Worm (Caenorhabditis elegans) whole organism, L3 larva: ENCODE results near the gene znfx-1.

Experiments used
- R02D3.7 ChIP-seq: fragments of 150-350 bp; optimal IDR thresholded peaks from 2 replicates; lab custom pipeline; 2014; ENCODE audit warnings: missing biosample characterization, missing genetic modification characterization
- ZK546.5 ChIP-seq: sonication (generic microtip); optimal IDR thresholded peaks from 2 replicates; lab custom pipeline; 2017; ENCODE audit warnings: missing biosample characterization, missing genetic modification characterization
- ama-1 ChIP-seq: fragments of 150-350 bp; optimal IDR thresholded peaks from 2 replicates; lab custom pipeline; 2018
- ceh-16 ChIP-seq: sonication (generic microtip); optimal IDR thresholded peaks from 2 replicates; lab custom pipeline; 2017; ENCODE audit warnings: missing biosample characterization, missing genetic modification characterization
- ceh-28 ChIP-seq: fragments of 150-350 bp; optimal IDR thresholded peaks from 2 replicates; lab custom pipeline; 2014; ENCODE audit warnings: missing biosample characterization, missing genetic modification reagents, missing genetic modification characterization
- ceh-82 ChIP-seq: fragments of 150-350 bp; optimal IDR thresholded peaks from 2 replicates; lab custom pipeline; 2014; ENCODE audit warnings: missing biosample characterization, missing genetic modification characterization
- ceh-9 ChIP-seq: sonication (generic microtip); optimal IDR thresholded peaks from 2 replicates; lab custom pipeline; 2018; ENCODE audit warnings: missing biosample characterization, missing genetic modification characterization
- egl-27 ChIP-seq: sonication (generic microtip); optimal IDR thresholded peaks from 4 replicates; lab custom pipeline; 2017; ENCODE audit warnings: missing biosample characterization, missing genetic modification reagents, missing genetic modification characterization
- egl-5 ChIP-seq: fragments of 150-350 bp; optimal IDR thresholded peaks from 2 replicates; lab custom pipeline; 2017; ENCODE audit warnings: missing biosample characterization, missing genetic modification reagents, missing genetic modification characterization, inconsistent platforms
- elt-1 ChIP-seq: fragments of 150-350 bp; optimal IDR thresholded peaks from 2 replicates; lab custom pipeline; 2014; ENCODE audit warnings: missing biosample characterization, missing genetic modification characterization
- elt-2 ChIP-seq: sonication (generic microtip); optimal IDR thresholded peaks from 2 replicates; lab custom pipeline; 2016; ENCODE audit warnings: missing genetic modification reagents, mild to moderate bottlenecking, missing genetic modification characterization, missing compliant biosample characterization
- fkh-10 ChIP-seq: sonication (generic microtip); optimal IDR thresholded peaks from 2 replicates; lab custom pipeline; 2017; ENCODE audit warnings: missing biosample characterization, missing genetic modification reagents, missing genetic modification characterization
- fos-1 ChIP-seq: fragments of 150-350 bp; optimal IDR thresholded peaks from 2 replicates; lab custom pipeline; 2014; ENCODE audit warnings: missing biosample characterization, missing genetic modification characterization
- jun-1 ChIP-seq: fragments of 150-350 bp; optimal IDR thresholded peaks from 2 replicates; lab custom pipeline; 2014; ENCODE audit warnings: missing biosample characterization, missing genetic modification reagents, missing genetic modification characterization
- lin-15B ChIP-seq: fragments of 150-350 bp; optimal IDR thresholded peaks from 2 replicates; lab custom pipeline; 2014; ENCODE audit warnings: missing biosample characterization, missing genetic modification characterization
- lin-39 ChIP-seq: fragments of 150-350 bp; optimal IDR thresholded peaks from 2 replicates; lab custom pipeline; 2018; ENCODE audit warnings: missing biosample characterization, missing genetic modification reagents, missing genetic modification characterization
- lsy-12 ChIP-seq: sonication (generic microtip); optimal IDR thresholded peaks from 2 replicates; lab custom pipeline; 2016; ENCODE audit warnings: mild to moderate bottlenecking, missing genetic modification characterization, missing compliant biosample characterization
- mdl-1 ChIP-seq: fragments of 150-350 bp; optimal IDR thresholded peaks from 2 replicates; lab custom pipeline; 2014; ENCODE audit warnings: missing biosample characterization, missing genetic modification characterization
- mml-1 ChIP-seq: fragments of 150-350 bp; sonication (generic microtip); optimal IDR thresholded peaks from 3 replicates; lab custom pipeline; 2014; ENCODE audit warnings: missing biosample characterization, missing genetic modification characterization
- nfya-1 ChIP-seq: sonication (generic microtip); optimal IDR thresholded peaks from 2 replicates; lab custom pipeline; 2017; ENCODE audit warnings: missing genetic modification characterization, mild to moderate bottlenecking, missing compliant biosample characterization, antibody characterized with exemption, moderate library complexity; ENCODE audit not compliant: insufficient read depth
- nhr-11 ChIP-seq: fragments of 150-350 bp; optimal IDR thresholded peaks from 2 replicates; lab custom pipeline; 2014; ENCODE audit warnings: missing biosample characterization, missing genetic modification characterization
- nhr-12 ChIP-seq: fragments of 150-350 bp; optimal IDR thresholded peaks from 2 replicates; lab custom pipeline; 2014; ENCODE audit warnings: missing biosample characterization, missing genetic modification characterization
- nhr-237 ChIP-seq: fragments of 150-350 bp; optimal IDR thresholded peaks from 2 replicates; lab custom pipeline; 2014; ENCODE audit warnings: missing biosample characterization, missing genetic modification characterization
- nhr-25 ChIP-seq: sonication (generic microtip); optimal IDR thresholded peaks from 2 replicates; lab custom pipeline; 2017; ENCODE audit warnings: missing biosample characterization, missing genetic modification characterization
- nhr-28 ChIP-seq: fragments of 150-350 bp; optimal IDR thresholded peaks from 2 replicates; lab custom pipeline; 2014; ENCODE audit warnings: missing biosample characterization, missing genetic modification characterization
- nhr-43 ChIP-seq: sonication (generic microtip); optimal IDR thresholded peaks from 2 replicates; lab custom pipeline; 2016; ENCODE audit warnings: mild to moderate bottlenecking, missing genetic modification characterization, missing compliant biosample characterization; ENCODE audit not compliant: poor library complexity, severe bottlenecking
- nhr-67 ChIP-seq: fragments of 150-350 bp; optimal IDR thresholded peaks from 2 replicates; lab custom pipeline; 2014; ENCODE audit warnings: missing biosample characterization, missing genetic modification characterization
- nhr-76 ChIP-seq: fragments of 150-350 bp; sonication (generic microtip); optimal IDR thresholded peaks from 5 replicates; lab custom pipeline; 2014; ENCODE audit warnings: missing biosample characterization, missing genetic modification characterization
- nhr-77 ChIP-seq: fragments of 150-350 bp; optimal IDR thresholded peaks from 2 replicates; lab custom pipeline; 2014; ENCODE audit warnings: missing biosample characterization, missing genetic modification characterization
- pha-4 ChIP-seq: fragments of 150-350 bp; optimal IDR thresholded peaks from 2 replicates; lab custom pipeline; 2014; ENCODE audit warnings: missing biosample characterization, missing genetic modification reagents, missing genetic modification characterization
- pqm-1 ChIP-seq: fragments of 150-350 bp; optimal IDR thresholded peaks from 2 replicates; lab custom pipeline; 2017; ENCODE audit warnings: missing biosample characterization, missing genetic modification characterization, inconsistent platforms
- sea-2 ChIP-seq: fragments of 150-350 bp; sonication (generic microtip); optimal IDR thresholded peaks from 4 replicates; lab custom pipeline; 2014; ENCODE audit warnings: missing biosample characterization, missing genetic modification reagents, missing genetic modification characterization
- skn-1 ChIP-seq: fragments of 150-350 bp; optimal IDR thresholded peaks from 2 replicates; lab custom pipeline; 2014; ENCODE audit warnings: missing biosample characterization, missing genetic modification characterization
- snpc-4 ChIP-seq: fragments of 150-350 bp; optimal IDR thresholded peaks from 2 replicates; lab custom pipeline; 2014; ENCODE audit warnings: missing biosample characterization, missing genetic modification characterization
- tbx-2 ChIP-seq: sonication (generic microtip); optimal IDR thresholded peaks from 2 replicates; lab custom pipeline; 2016; ENCODE audit warnings: mild to moderate bottlenecking, missing genetic modification characterization, missing compliant biosample characterization
- unc-39 ChIP-seq: sonication (generic microtip); optimal IDR thresholded peaks from 4 replicates; lab custom pipeline; 2017; ENCODE audit warnings: missing biosample characterization, missing genetic modification characterization
- unc-62 ChIP-seq: fragments of 150-350 bp; sonication (generic microtip); optimal IDR thresholded peaks from 4 replicates; lab custom pipeline; 2014; ENCODE audit warnings: missing biosample characterization, missing genetic modification reagents, missing genetic modification characterization
- ztf-4 ChIP-seq: fragments of 150-350 bp; optimal IDR thresholded peaks from 2 replicates; lab custom pipeline; 2014; ENCODE audit warnings: missing biosample characterization, missing genetic modification characterization

znfx-1 gene

DNA sequence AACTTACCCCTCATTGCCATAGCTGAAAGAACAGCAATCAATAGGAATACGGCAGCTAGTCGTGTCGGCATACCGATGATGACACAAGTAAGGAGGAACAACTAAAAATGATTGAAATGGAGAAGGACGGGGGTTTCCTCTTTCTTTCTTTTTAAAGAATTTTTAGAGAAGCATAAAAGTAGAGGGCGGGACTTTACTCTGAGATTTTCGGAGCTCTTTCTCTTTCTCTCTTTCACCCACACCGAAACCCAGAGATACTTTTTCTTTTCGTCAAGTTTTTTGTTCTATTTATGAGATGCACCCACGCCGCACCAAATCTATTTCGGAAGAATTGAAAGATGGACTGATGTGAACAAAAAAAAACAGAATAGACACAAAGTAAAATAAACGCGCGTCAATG lies 33.2 kb downstream of the znfx-1 start, which contains the start of gene T26C5.5:
T26C5.5 (minus strand) TSS at position 101 of the 400 bp plus-strand sequence.
- no peak for TF ChIP-seq R02D3.7 (tag; lab: Kevin White, UChicago)
- TF ChIP-seq jun-1 (tag; lab: Kevin White, UChicago): no peak

DNA sequence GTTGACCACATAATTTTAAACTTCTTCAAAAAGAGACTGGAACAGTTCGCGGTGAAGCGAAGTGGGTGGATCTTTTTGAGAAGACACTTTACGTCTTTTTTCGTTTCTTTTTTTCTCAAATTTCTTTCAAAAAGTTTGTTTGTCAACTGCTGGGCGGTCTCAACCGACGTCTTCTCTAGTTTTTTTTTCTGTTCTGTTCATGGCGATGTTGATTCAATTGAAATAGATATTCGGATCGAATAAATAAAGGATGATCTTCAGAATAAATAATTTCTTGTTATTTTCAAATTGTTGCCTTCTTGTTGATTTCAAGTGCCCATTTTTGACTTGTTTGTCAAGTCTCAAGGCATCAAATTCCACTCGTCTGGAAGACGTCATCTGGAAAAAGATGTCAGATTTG lies 37.0 kb downstream of the znfx-1 start, which contains the start of gene T26C5.4:
T26C5.4 (minus strand) TSS at position 101 of the 400 bp plus-strand sequence.
- TF ChIP-seq nhr-12 (tag; lab: Kevin White, UChicago) (no peak), ceh-9 (tag; lab: Kevin White, UChicago) (no peak), skn-1 (tag; lab: Kevin White, UChicago) (no peak), nhr-11 (no peak), mml-1 (no peak), elt-1 (tag; lab: Kevin White, UChicago) (no peak), ztf-4 (tag; lab: Kevin White, UChicago) (no peak), lin-39 (tag; lab: Kevin White, UChicago) (no peak), ZK546.5 (tag; lab: Kevin White, UChicago) (no peak), ama-1 (lab: Kevin White, UChicago) (no peak), mdl-1 (tag; lab: Kevin White, UChicago) (no peak), egl-5 (tag; lab: Kevin White, UChicago) (no peak), pha-4 (tag; lab: Kevin White, UChicago) (no peak)

ce11 chrII:9251529-9251928 lies 38.1 kb downstream of the znfx-1 start:
- TF ChIP-seq snpc-4 (tag; lab: Kevin White, UChicago) (no peak), nhr-25 (peak; percentile 19)

- no peak for TF ChIP-seq nhr-28 (tag; lab: Kevin White, UChicago)
- TF ChIP-seq fkh-10 (GFP tag; lab: Kevin White, UChicago): no peak
- no peak for TF ChIP-seq lin-15B (tag; lab: Kevin White, UChicago)
- no peak for TF ChIP-seq elt-2 (tag; lab: Kevin White, UChicago)
- TF ChIP-seq mdl-1 (tag; lab: Kevin White, UChicago): no peak
- TF ChIP-seq nfya-1 (tag; lab: Kevin White, UChicago): no peak
- TF ChIP-seq ceh-16 (tag; lab: Kevin White, UChicago): no peak
- TF ChIP-seq skn-1 (tag; lab: Kevin White, UChicago): no peak
- TF ChIP-seq nhr-237 (tag; lab: Kevin White, UChicago): no peak
- no peak for TF ChIP-seq lsy-12
- no peak for TF ChIP-seq nhr-76 (tag; lab: Kevin White, UChicago)
- no peak for TF ChIP-seq fos-1
- no peak for TF ChIP-seq egl-27 (tag; lab: Kevin White, UChicago)
- no peak for TF ChIP-seq nhr-67 (tag; lab: Kevin White, UChicago)
- no peak for TF ChIP-seq ZK546.5 (tag; lab: Kevin White, UChicago)
- no peak for TF ChIP-seq ceh-9 (tag; lab: Kevin White, UChicago)
- no peak for TF ChIP-seq ceh-28
- no peak for TF ChIP-seq ceh-82 (tag; lab: Kevin White, UChicago)
Observed at ce11 chrII:9254187-9254586, 40.7 kb downstream of the znfx-1 start, which contains the start of gene nlp-82. Gene nlp-82, minus strand, starts transcription at chrII:9254287.

- TF ChIP-seq fkh-10 (GFP tag; lab: Kevin White, UChicago): no peak
- TF ChIP-seq ztf-4 (tag; lab: Kevin White, UChicago): no peak
- TF ChIP-seq nhr-25: no peak
- TF ChIP-seq ZK546.5 (tag; lab: Kevin White, UChicago): no peak
- no peak for TF ChIP-seq nhr-237 (tag; lab: Kevin White, UChicago)
- TF ChIP-seq unc-39: no peak
- TF ChIP-seq tbx-2 (tag; lab: Kevin White, UChicago): no peak
- TF ChIP-seq nhr-76 (tag; lab: Kevin White, UChicago): no peak
- no peak for TF ChIP-seq unc-62
- TF ChIP-seq mdl-1 (tag; lab: Kevin White, UChicago): no peak
- no peak for TF ChIP-seq nhr-77 (tag; lab: Kevin White, UChicago)
- TF ChIP-seq egl-5 (tag; lab: Kevin White, UChicago): no peak
- TF ChIP-seq jun-1 (tag; lab: Kevin White, UChicago): no peak
- no peak for TF ChIP-seq lsy-12
- no peak for TF ChIP-seq nhr-43 (tag; lab: Kevin White, UChicago)
- TF ChIP-seq nhr-67 (tag; lab: Kevin White, UChicago): no peak
- TF ChIP-seq pqm-1 (tag; lab: Kevin White, UChicago): no peak
- TF ChIP-seq sea-2: no peak
Observed at ce11 chrII:9258034-9258556, 44.6 kb downstream of the znfx-1 start.
